Fruit fly (Drosophila melanogaster): ENCODE results near the gene dsx.

The dsx gene

DNA sequence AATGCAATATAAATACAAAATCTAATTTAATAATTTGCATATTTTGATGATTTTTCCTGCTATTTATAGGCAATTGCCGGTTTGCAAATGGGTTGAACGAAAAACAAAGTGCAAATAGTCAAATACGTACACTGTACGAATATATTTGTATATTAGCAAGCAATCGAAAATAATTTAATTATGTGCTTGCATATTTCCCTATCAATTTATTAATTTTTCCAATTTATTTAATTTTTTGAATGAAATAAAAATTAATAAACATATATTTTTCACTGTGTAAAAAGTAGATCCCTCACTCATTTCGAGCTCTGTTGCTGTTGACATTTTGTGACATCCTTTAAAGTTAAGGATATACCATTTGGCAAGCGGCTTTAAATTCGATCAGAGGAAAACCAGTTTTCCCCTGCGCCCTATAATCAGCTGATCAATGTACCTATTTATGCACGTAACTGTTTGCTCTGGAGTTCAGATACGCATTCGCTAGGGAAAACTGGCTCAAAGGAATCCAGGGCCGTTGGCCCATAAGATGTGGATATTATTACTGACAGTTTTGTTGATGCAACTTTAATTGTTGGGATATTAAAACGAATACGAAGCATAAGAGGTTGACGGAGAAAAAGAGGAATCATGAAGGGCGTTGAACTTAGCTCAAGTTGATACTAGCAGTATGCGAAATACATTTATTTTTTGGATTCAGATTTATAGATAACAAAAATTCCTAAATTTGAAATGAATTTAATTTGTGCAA is 14.0 kb downstream of the dsx start (continued):
- TF ChIP-seq CG16779 (tag; optimal IDR thresholded peaks at IDR 0.05) (no peak), dac (GFP tag; optimal IDR thresholded peaks at IDR 0.05) (no peak), Sox15 (GFP tag; optimal IDR thresholded peaks at IDR 0.05) (no peak), cyc (GFP tag; optimal IDR thresholded peaks at IDR 0.05) (no peak), CG15336 (GFP tag; IDR thresholded peaks at IDR 0.05) (peak; percentile 41; the same call in 1 of the 2 replicates), CG6808 (GFP tag; optimal IDR thresholded peaks at IDR 0.05) (peak; percentile 49), salr (GFP tag; optimal IDR thresholded peaks at IDR 0.05) (no peak), Ets96B (tag; optimal IDR thresholded peaks at IDR 0.05) (peak; percentile 66), CG3032 (tag; optimal IDR thresholded peaks at IDR 0.05) (peak; percentile 58), CG31627 (GFP tag; optimal IDR thresholded peaks at IDR 0.05) (no peak), Eip75B (GFP tag; optimal IDR thresholded peaks at IDR 0.05) (peak; percentile 19), Eip93F (GFP tag; optimal IDR thresholded peaks at IDR 0.05) (no peak), Hr38 (GFP tag; optimal IDR thresholded peaks at IDR 0.05) (no peak), fd85E (GFP tag; optimal IDR thresholded peaks at IDR 0.05) (no peak)

DNA sequence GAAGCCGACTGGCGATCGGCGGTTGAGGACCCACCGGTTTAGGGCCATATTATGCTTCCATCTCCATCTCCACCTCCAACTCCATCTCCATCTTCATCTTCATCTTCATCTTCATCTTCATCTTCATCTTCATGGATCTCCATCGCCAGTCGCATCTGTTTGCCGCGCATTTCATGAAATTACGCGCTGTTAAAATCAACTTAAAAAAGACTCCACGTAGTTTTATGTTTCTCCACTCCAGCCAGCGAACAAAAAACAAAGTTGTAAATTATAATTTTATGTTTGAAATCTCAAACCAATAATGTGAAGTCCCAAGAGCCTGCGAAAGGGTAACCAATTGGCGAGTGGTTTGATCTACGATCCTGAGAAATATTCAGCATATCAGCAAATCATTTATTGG is 17.1 kb downstream of the dsx start:
- TF ChIP-seq pdm3 (GFP tag; optimal IDR thresholded peaks at IDR 0.05) (no peak), CG3919 (GFP tag; optimal IDR thresholded peaks at IDR 0.05) (no peak), CG15336 (GFP tag; IDR thresholded peaks at IDR 0.05) (no peak), CG8119 (GFP tag; IDR thresholded peaks at IDR 0.05) (no peak), CG8632 (GFP tag; optimal IDR thresholded peaks at IDR 0.05) (no peak), svp (GFP tag) (peak; percentile 44), CG11294 (GFP tag; IDR thresholded peaks at IDR 0.05) (no peak), esn (GFP tag; optimal IDR thresholded peaks at IDR 0.05) (no peak), dsx (GFP tag; optimal IDR thresholded peaks at IDR 0.05; ENCODE audit: poor library complexity, severe bottlenecking) (peak; percentile 62)

DNA sequence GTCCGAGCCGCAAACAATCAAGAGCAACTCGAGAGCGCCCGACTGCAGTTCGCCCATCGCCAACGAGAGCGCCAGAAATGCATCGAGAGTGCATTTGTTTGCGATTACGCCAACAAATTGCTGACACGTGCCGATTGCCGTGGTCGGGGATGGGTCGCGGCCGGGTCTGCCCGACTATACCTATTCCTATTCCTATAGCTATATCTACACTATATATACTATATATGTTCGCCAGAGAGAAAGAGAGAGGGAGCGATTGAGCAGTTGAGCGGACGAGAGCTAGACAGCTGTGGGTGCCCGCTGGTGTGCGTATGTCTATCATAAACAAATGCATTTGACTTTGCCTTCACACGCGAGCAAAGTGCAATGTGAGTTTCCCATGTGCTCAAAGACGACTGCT is 19.9 kb downstream of the dsx start:
- no peak for TF ChIP-seq Sox14 (GFP tag; optimal IDR thresholded peaks at IDR 0.05)
- no peak for TF ChIP-seq CG11294 (GFP tag; IDR thresholded peaks at IDR 0.05)
- peak; percentile 59; the same call in 2 of the 3 replicates for TF ChIP-seq CG8119 (GFP tag; IDR thresholded peaks at IDR 0.05)
- TF ChIP-seq CG10669 (GFP tag; optimal IDR thresholded peaks at IDR 0.05), result no peak
- no peak for TF ChIP-seq Gug (GFP tag; IDR thresholded peaks at IDR 0.05)
- no peak for TF ChIP-seq achi (GFP tag; optimal IDR thresholded peaks at IDR 0.05)
- no peak for TF ChIP-seq CG3919 (GFP tag; optimal IDR thresholded peaks at IDR 0.05)
- TF ChIP-seq salr (GFP tag; optimal IDR thresholded peaks at IDR 0.05), result no peak
- no peak for TF ChIP-seq CG34406 (GFP tag; optimal IDR thresholded peaks at IDR 0.05)
- peak; percentile 7 for TF ChIP-seq CG32006 (GFP tag; optimal IDR thresholded peaks at IDR 0.05)
- peak; percentile 23; the same call in 1 of the 2 replicates for TF ChIP-seq CG15336 (GFP tag; IDR thresholded peaks at IDR 0.05)
- no peak for TF ChIP-seq pdm3 (GFP tag; optimal IDR thresholded peaks at IDR 0.05)
- no peak for TF ChIP-seq Hr4 (GFP tag; optimal IDR thresholded peaks at IDR 0.05)
- no peak for TF ChIP-seq esn (GFP tag; optimal IDR thresholded peaks at IDR 0.05)
- no peak for TF ChIP-seq Eip93F (GFP tag; optimal IDR thresholded peaks at IDR 0.05)
- peak; percentile 30 for TF ChIP-seq Lpt (GFP tag; optimal IDR thresholded peaks at IDR 0.05)
- no peak for TF ChIP-seq Sox15 (GFP tag; optimal IDR thresholded peaks at IDR 0.05)
- TF ChIP-seq spab (GFP tag; optimal IDR thresholded peaks at IDR 0.05), result no peak
- no peak for TF ChIP-seq topi (GFP tag; optimal IDR thresholded peaks at IDR 0.05)
- TF ChIP-seq CG16779 (tag; optimal IDR thresholded peaks at IDR 0.05), result peak; percentile 30
- peak; percentile 60 for TF ChIP-seq CG6276 (GFP tag; optimal IDR thresholded peaks at IDR 0.05)
- TF ChIP-seq Eip78C (GFP tag), result peak; percentile 73
- no peak for TF ChIP-seq CG8319 (GFP tag; optimal IDR thresholded peaks at IDR 0.05)
- no peak for TF ChIP-seq CG6854 (GFP tag; optimal IDR thresholded peaks at IDR 0.05)
- no peak for TF ChIP-seq Sox102F (GFP tag; optimal IDR thresholded peaks at IDR 0.05)
- 0 out of 3 replicates have a peak, but pooled peaks have one; percentile 38 for TF ChIP-seq CG6163 (GFP tag; IDR thresholded peaks at IDR 0.05)
- no peak for TF ChIP-seq OdsH (GFP tag; optimal IDR thresholded peaks at IDR 0.05)
- TF ChIP-seq net (GFP tag; optimal IDR thresholded peaks at IDR 0.05), result peak; percentile 28
- no peak for TF ChIP-seq fkh (GFP tag; optimal IDR thresholded peaks at IDR 0.05)
- no peak for TF ChIP-seq CG7368 (GFP tag; optimal IDR thresholded peaks at IDR 0.05)
- TF ChIP-seq Ets21C (GFP tag; optimal IDR thresholded peaks at IDR 0.05), result no peak
- no peak for TF ChIP-seq CG11762 (GFP tag; optimal IDR thresholded peaks at IDR 0.05; ENCODE audit: insufficient read depth)
- no peak for TF ChIP-seq CG1621 (tag; optimal IDR thresholded peaks at IDR 0.05)
- peak; percentile 6 for TF ChIP-seq dsx (GFP tag; optimal IDR thresholded peaks at IDR 0.05; ENCODE audit: poor library complexity, severe bottlenecking)
- no peak for TF ChIP-seq svp (GFP tag)
